Fruit fly (Drosophila melanogaster) whole organism, embryonic: ENCODE measurements around the gene Apt1.

ENCODE experiments used
- Aef1 ChIP-seq: fragments of 200-800 bp; sonication (Bioruptor generic); IDR thresholded peaks from 3 replicates; pipeline ENCODE4 v1.3.6; 2022; ENCODE audit warnings: missing biosample characterization, missing genetic modification characterization
- Bdp1 ChIP-seq: fragments of 200-800 bp; sonication (Bioruptor generic); optimal IDR thresholded peaks from 3 replicates; lab custom pipeline; 2016; ENCODE audit warnings: missing biosample characterization, missing genetic modification characterization
- Bgb ChIP-seq: fragments of 200-800 bp; sonication (Bioruptor generic); IDR thresholded peaks from 2 replicates; pipeline ENCODE4 v1.3.6; 2022; ENCODE audit warnings: missing biosample characterization, missing genetic modification characterization; ENCODE audit not compliant: partially characterized antibody
- CG10366 ChIP-seq: fragments of 200-800 bp; sonication (Bioruptor generic); IDR thresholded peaks from 2 replicates; pipeline ENCODE4 v1.3.6; 2022; ENCODE audit warnings: missing biosample characterization, missing genetic modification characterization
- CG10565 ChIP-seq: fragments of 200-800 bp; sonication (Bioruptor generic); optimal IDR thresholded peaks from 3 replicates; lab custom pipeline; 2016; ENCODE audit warnings: missing biosample characterization, mild to moderate bottlenecking, missing genetic modification characterization
- CG12219 ChIP-seq: fragments of 200-800 bp; sonication (Bioruptor generic); optimal IDR thresholded peaks from 3 replicates; lab custom pipeline; 2018; ENCODE audit warnings: missing biosample characterization, mild to moderate bottlenecking, missing genetic modification characterization
- CG12744 ChIP-seq: fragments of 200-800 bp; sonication (Bioruptor generic); optimal IDR thresholded peaks from 2 replicates; lab custom pipeline; 2016; ENCODE audit warnings: missing biosample characterization, missing genetic modification characterization
- CG16813 ChIP-seq: fragments of 200-800 bp; sonication (Bioruptor generic); IDR thresholded peaks from 3 replicates; pipeline ENCODE4 v1.3.6; 2022; ENCODE audit warnings: missing biosample characterization, missing genetic modification characterization; ENCODE audit not compliant: partially characterized antibody
- CG2202 ChIP-seq: fragments of 200-800 bp; sonication (Bioruptor generic); optimal IDR thresholded peaks from 2 replicates; lab custom pipeline; 2018; ENCODE audit warnings: missing biosample characterization, mild to moderate bottlenecking, missing genetic modification characterization
- CG30431 ChIP-seq: fragments of 200-800 bp; sonication (Bioruptor generic); optimal IDR thresholded peaks from 2 replicates; lab custom pipeline; 2017; ENCODE audit warnings: missing biosample characterization, missing genetic modification characterization
- CG4424 ChIP-seq: fragments of 200-800 bp; sonication (Bioruptor generic); optimal IDR thresholded peaks from 3 replicates; lab custom pipeline; 2016; ENCODE audit warnings: missing biosample characterization, missing genetic modification characterization
- CG4707 ChIP-seq: fragments of 200-800 bp; sonication (Bioruptor generic); optimal IDR thresholded peaks from 2 replicates; lab custom pipeline; 2018; ENCODE audit warnings: missing biosample characterization, mild to moderate bottlenecking, missing genetic modification characterization, moderate library complexity
- CG4730 ChIP-seq: fragments of 200-800 bp; sonication (Bioruptor generic); IDR thresholded peaks from 2 replicates; pipeline ENCODE4 v1.3.6; 2022; ENCODE audit warnings: missing biosample characterization, missing genetic modification characterization
- CG5245 ChIP-seq: fragments of 200-800 bp; sonication (Bioruptor generic); optimal IDR thresholded peaks from 3 replicates; lab custom pipeline; 2016; ENCODE audit warnings: missing biosample characterization, missing genetic modification characterization
- CG5953 ChIP-seq: fragments of 200-800 bp; sonication (Bioruptor generic); IDR thresholded peaks from 2 replicates; pipeline ENCODE4 v1.3.6; 2022; ENCODE audit warnings: missing biosample characterization, missing genetic modification characterization
- CG8089 ChIP-seq: fragments of 200-800 bp; sonication (Bioruptor generic); optimal IDR thresholded peaks from 3 replicates; lab custom pipeline; 2016; ENCODE audit warnings: missing biosample characterization, missing genetic modification characterization
- CG8359 ChIP-seq: fragments of 200-800 bp; sonication (Bioruptor generic); optimal IDR thresholded peaks from 2 replicates; lab custom pipeline; 2017; ENCODE audit warnings: missing biosample characterization, mild to moderate bottlenecking, missing genetic modification characterization, borderline replicate concordance
- Doc3 ChIP-seq: fragments of 200-800 bp; sonication (Bioruptor generic); IDR thresholded peaks from 3 replicates; pipeline ENCODE4 v1.3.6; 2022; ENCODE audit warnings: missing biosample characterization, missing genetic modification characterization; ENCODE audit not compliant: partially characterized antibody
- Dp ChIP-seq: fragments of 200-800 bp; sonication (Bioruptor generic); optimal IDR thresholded peaks from 2 replicates; lab custom pipeline; 2018; ENCODE audit warnings: missing biosample characterization, mild to moderate bottlenecking, missing genetic modification characterization, moderate library complexity
- Drgx ChIP-seq: fragments of 200-800 bp; sonication (Bioruptor generic); IDR thresholded peaks from 2 replicates; pipeline ENCODE4 v1.3.6; 2022; ENCODE audit warnings: missing biosample characterization, missing genetic modification characterization
- ERR ChIP-seq: fragments of 200-800 bp; sonication (Bioruptor generic); optimal IDR thresholded peaks from 2 replicates; lab custom pipeline; 2016; ENCODE audit warnings: missing biosample characterization, missing genetic modification characterization
- Ets97D ChIP-seq: fragments of 200-800 bp; sonication (Bioruptor generic); optimal IDR thresholded peaks from 3 replicates; lab custom pipeline; 2016; ENCODE audit warnings: missing biosample characterization, missing genetic modification characterization
- HmgD ChIP-seq: fragments of 200-800 bp; sonication (Bioruptor generic); optimal IDR thresholded peaks from 3 replicates; lab custom pipeline; 2016; ENCODE audit warnings: missing biosample characterization, missing genetic modification characterization
- NFAT ChIP-seq: fragments of 200-800 bp; sonication (Bioruptor generic); IDR thresholded peaks from 2 replicates; pipeline ENCODE4 v1.3.6; 2022; ENCODE audit warnings: missing biosample characterization, missing genetic modification characterization
- Nf-YC ChIP-seq: fragments of 200-800 bp; optimal IDR thresholded peaks from 3 replicates; lab custom pipeline; 2019; ENCODE audit warnings: missing biosample characterization, mild to moderate bottlenecking, missing genetic modification characterization, moderate library complexity
- Opbp ChIP-seq: fragments of 200-800 bp; sonication (Bioruptor generic); IDR thresholded peaks from 3 replicates; pipeline ENCODE4 v1.3.6; 2022; ENCODE audit warnings: missing biosample characterization, missing genetic modification characterization; ENCODE audit not compliant: partially characterized antibody
- PHDP ChIP-seq: fragments of 200-800 bp; sonication (Bioruptor generic); optimal IDR thresholded peaks from 3 replicates; lab custom pipeline; 2018; ENCODE audit warnings: missing biosample characterization, mild to moderate bottlenecking, missing genetic modification characterization, moderate library complexity
- Ravus ChIP-seq: fragments of 200-800 bp; sonication (Bioruptor generic); IDR thresholded peaks from 2 replicates; pipeline ENCODE4 v1.3.6; 2022; ENCODE audit warnings: missing biosample characterization, missing genetic modification characterization
- ase ChIP-seq: fragments of 200-800 bp; sonication (Bioruptor generic); IDR thresholded peaks from 3 replicates; pipeline ENCODE4 v1.3.6; 2022; ENCODE audit warnings: missing biosample characterization, missing genetic modification characterization
- bowl ChIP-seq: fragments of 200-800 bp; sonication (Bioruptor generic); IDR thresholded peaks from 2 replicates; pipeline ENCODE4 v1.3.6; 2022; ENCODE audit warnings: missing biosample characterization, missing genetic modification characterization
- bsh ChIP-seq, 2 experiments: fragments of 200-800 bp; sonication (Bioruptor generic); optimal IDR thresholded peaks; 2 replicates each; lab custom pipeline; 2017 to 2018; ENCODE audit warnings: mild to moderate bottlenecking in 2 of 2, missing biosample characterization in 2 of 2, missing genetic modification characterization in 2 of 2, moderate library complexity in 1 of 2
- chinmo ChIP-seq: fragments of 200-800 bp; sonication (Bioruptor generic); IDR thresholded peaks from 4 replicates; pipeline ENCODE4 v1.3.6; 2022; ENCODE audit warnings: missing biosample characterization, missing genetic modification characterization; ENCODE audit not compliant: partially characterized antibody
- ci ChIP-seq: fragments of 200-800 bp; sonication (Bioruptor generic); IDR thresholded peaks from 3 replicates; pipeline ENCODE4 v1.3.6; 2022; ENCODE audit warnings: missing biosample characterization, missing genetic modification characterization
- crol ChIP-seq: fragments of 200-800 bp; sonication (Bioruptor generic); IDR thresholded peaks from 2 replicates; pipeline ENCODE4 v1.3.6; 2022; ENCODE audit warnings: missing biosample characterization, missing genetic modification characterization
- dmrt11E ChIP-seq: fragments of 200-800 bp; sonication (Bioruptor generic); optimal IDR thresholded peaks from 3 replicates; lab custom pipeline; 2018; ENCODE audit warnings: missing biosample characterization, mild to moderate bottlenecking, missing genetic modification characterization, moderate library complexity
- esg ChIP-seq: fragments of 200-800 bp; sonication (Bioruptor generic); conservative IDR thresholded peaks from 2 replicates; pipeline ENCODE4 v1.3.6; 2022; ENCODE audit warnings: missing biosample characterization, missing genetic modification characterization
- exex ChIP-seq: fragments of 200-800 bp; sonication (Bioruptor generic); optimal IDR thresholded peaks from 4 replicates; lab custom pipeline; 2018; ENCODE audit warnings: missing biosample characterization, mild to moderate bottlenecking, missing genetic modification characterization, moderate library complexity
- fru ChIP-seq: fragments of >200 bp; optimal IDR thresholded peaks from 2 replicates; lab custom pipeline; 2017
- gcm ChIP-seq: fragments of 200-800 bp; sonication (Bioruptor generic); optimal IDR thresholded peaks from 2 replicates; lab custom pipeline; 2019; ENCODE audit warnings: missing biosample characterization, mild to moderate bottlenecking, missing genetic modification characterization, moderate library complexity
- her ChIP-seq: fragments of 200-800 bp; sonication (Bioruptor generic); optimal IDR thresholded peaks from 2 replicates; lab custom pipeline; 2016; ENCODE audit warnings: missing biosample characterization, missing genetic modification characterization
- ind ChIP-seq: fragments of 200-800 bp; sonication (Bioruptor generic); optimal IDR thresholded peaks from 3 replicates; lab custom pipeline; 2016; ENCODE audit warnings: missing biosample characterization, missing genetic modification characterization
- lmd ChIP-seq: fragments of 200-800 bp; sonication (Bioruptor generic); IDR thresholded peaks from 2 replicates; pipeline ENCODE4 v1.3.6; 2022; ENCODE audit warnings: missing biosample characterization, missing genetic modification characterization
- oc ChIP-seq: fragments of 200-800 bp; sonication (Bioruptor generic); optimal IDR thresholded peaks from 2 replicates; lab custom pipeline; 2018; ENCODE audit warnings: missing biosample characterization, mild to moderate bottlenecking, missing genetic modification characterization, moderate library complexity
- pb ChIP-seq: fragments of 200-800 bp; sonication (Bioruptor generic); optimal IDR thresholded peaks from 3 replicates; lab custom pipeline; 2016; ENCODE audit warnings: missing biosample characterization, missing genetic modification characterization
- pho ChIP-seq: fragments of 200-800 bp; sonication (Bioruptor generic); optimal IDR thresholded peaks from 2 replicates; lab custom pipeline; 2016; ENCODE audit warnings: missing biosample characterization, missing genetic modification characterization
- pita ChIP-seq: fragments of 200-800 bp; sonication (Bioruptor generic); optimal IDR thresholded peaks from 2 replicates; lab custom pipeline; 2017; ENCODE audit warnings: missing biosample characterization, mild to moderate bottlenecking, missing genetic modification characterization
- pzg ChIP-seq: fragments of 200-800 bp; sonication (Bioruptor generic); optimal IDR thresholded peaks from 3 replicates; lab custom pipeline; 2018; ENCODE audit warnings: missing biosample characterization, mild to moderate bottlenecking, missing genetic modification characterization, moderate library complexity
- schlank ChIP-seq: fragments of 200-800 bp; sonication (Bioruptor generic); optimal IDR thresholded peaks from 2 replicates; lab custom pipeline; 2018; ENCODE audit warnings: missing biosample characterization, mild to moderate bottlenecking, missing genetic modification characterization
- sens ChIP-seq: fragments of 200-800 bp; sonication (Bioruptor generic); peaks from one replicate; lab custom pipeline; 2016; ENCODE audit warnings: missing biosample characterization, missing genetic modification characterization
- seq ChIP-seq: fragments of 200-800 bp; sonication (Bioruptor generic); IDR thresholded peaks from 2 replicates; pipeline ENCODE4 v1.3.6; 2022; ENCODE audit warnings: missing biosample characterization, missing genetic modification characterization
- tgo ChIP-seq: fragments of 200-800 bp; sonication (Bioruptor generic); IDR thresholded peaks from 3 replicates; pipeline ENCODE4 v1.3.6; 2022; ENCODE audit warnings: missing biosample characterization, missing genetic modification characterization

The Apt1 gene

DNA sequence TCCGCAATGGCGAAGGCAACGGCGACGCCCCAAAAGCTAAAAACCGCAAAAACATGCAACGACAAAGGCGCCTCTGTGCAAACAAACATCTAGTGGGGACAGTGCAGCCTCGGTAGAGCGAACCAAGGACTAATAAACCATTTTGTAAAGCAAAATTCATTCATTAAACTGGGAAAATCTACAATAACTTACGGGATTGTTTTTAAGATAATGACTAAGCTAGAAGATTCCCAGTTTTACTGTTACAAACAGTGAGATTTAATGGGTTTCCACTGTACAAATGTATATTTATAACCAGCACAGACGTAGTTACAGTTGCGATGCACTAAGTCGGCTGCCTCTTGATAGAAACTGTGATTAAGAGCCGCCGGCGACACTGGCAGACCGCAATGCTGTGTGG is 28.4 kb downstream of the Apt1 start (continued):
- no peak for TF ChIP-seq gcm (GFP tag; lab: Kevin White, UChicago)
- no peak for TF ChIP-seq schlank (tag; lab: Kevin White, UChicago)
- no peak for TF ChIP-seq Bgb
- no peak for TF ChIP-seq CG8089 (GFP tag; lab: Kevin White, UChicago)
- no peak for TF ChIP-seq NFAT (GFP tag; lab: Robert Waterston, UW)
- no peak for TF ChIP-seq Ravus
- TF ChIP-seq Opbp (GFP tag; lab: Robert Waterston, UW) = no peak
- no peak for TF ChIP-seq HmgD (GFP tag; lab: Kevin White, UChicago)
- 0 out of 2 replicates have a peak, but pooled peaks have one; percentile 13 for TF ChIP-seq esg
- TF ChIP-seq CG10366 (GFP tag; lab: Robert Waterston, UW) = no peak
- no peak for TF ChIP-seq CG8359 (GFP tag; lab: Kevin White, UChicago)
- no peak for TF ChIP-seq PHDP
- TF ChIP-seq Bdp1 (GFP tag; lab: Kevin White, UChicago) = no peak
- no peak for TF ChIP-seq CG2202 (tag; lab: Kevin White, UChicago)
- no peak for TF ChIP-seq chinmo
- no peak for TF ChIP-seq pb
- TF ChIP-seq bowl (GFP tag; lab: Robert Waterston, UW) = no peak
- no peak for TF ChIP-seq seq (GFP tag; lab: Robert Waterston, UW)
- no peak for TF ChIP-seq CG4424 (GFP tag; lab: Kevin White, UChicago)
- TF ChIP-seq pzg = no peak
- TF ChIP-seq CG10565 (GFP tag; lab: Kevin White, UChicago) = no peak
- no peak for TF ChIP-seq Nf-YC (tag; lab: Kevin White, UChicago)
- TF ChIP-seq Dp (GFP tag; lab: Kevin White, UChicago) = no peak
- TF ChIP-seq Doc3 = no peak
- TF ChIP-seq crol = no peak
- no peak for TF ChIP-seq dmrt11E (tag; lab: Kevin White, UChicago)
- 0 out of 3 replicates have a peak, but pooled peaks have one; percentile 28 for TF ChIP-seq ci (GFP tag; lab: Robert Waterston, UW)
- no peak for TF ChIP-seq Ets97D (GFP tag; lab: Kevin White, UChicago)
- peak; percentile 89 for TF ChIP-seq Drgx
- TF ChIP-seq CG30431 = no peak
- TF ChIP-seq ase (GFP tag; lab: Robert Waterston, UW) = no peak
- no peak for TF ChIP-seq CG4707
- peak; percentile 51 for TF ChIP-seq sens
- no peak for TF ChIP-seq exex
- no peak for TF ChIP-seq her (GFP tag; lab: Kevin White, UChicago)
- no peak for TF ChIP-seq CG5953 (GFP tag; lab: Robert Waterston, UW)
- no peak for TF ChIP-seq pho
- no peak for TF ChIP-seq CG16813 (GFP tag; lab: Robert Waterston, UW)
- no peak for TF ChIP-seq CG5245
- no peak for TF ChIP-seq fru (lab: Kevin White, UChicago)
- TF ChIP-seq bsh (GFP tag; optimal IDR thresholded peaks at IDR 0.05; lab: Kevin White, UChicago) = no peak
- TF ChIP-seq ERR (GFP tag; lab: Kevin White, UChicago) = no peak
- TF ChIP-seq ind (GFP tag; lab: Kevin White, UChicago) = no peak
- peak; percentile 33; the same call in 1 of the 3 replicates for TF ChIP-seq tgo (GFP tag; lab: Robert Waterston, UW)
- no peak for TF ChIP-seq CG4730
- TF ChIP-seq CG12219 = no peak
- TF ChIP-seq oc (tag; lab: Kevin White, UChicago) = no peak
- TF ChIP-seq lmd (GFP tag; lab: Robert Waterston, UW) = peak; percentile 37; the same call in 1 of the 2 replicates
- TF ChIP-seq Aef1 (GFP tag; lab: Robert Waterston, UW) = no peak
- TF ChIP-seq pita (GFP tag; lab: Kevin White, UChicago) = no peak
- TF ChIP-seq CG12744 (GFP tag; lab: Kevin White, UChicago) = no peak
